Worm (Caenorhabditis elegans): Measurements from ENCODE around the gene str-116.
"Not testable (repeated sequence)": the region's sequence is repeated elsewhere in the genome, so short reads cannot be mapped to it uniquely, and the experiment has no call there.

str-116 gene

ce11 chrV:11271051-11271450 is 4.3 kb downstream of the str-116 start, which contains the start of gene clec-222:
Gene clec-222 (plus strand): TSS chrV:11271351.
- no peak for TF ChIP-seq pax-1 (tag; optimal IDR thresholded peaks at IDR 0.05)
- no peak for TF ChIP-seq fax-1 (tag; optimal IDR thresholded peaks at IDR 0.05)
- no peak for TF ChIP-seq ztf-16 (tag; optimal IDR thresholded peaks at IDR 0.05)
- no peak for TF ChIP-seq hlh-13 (GFP tag; optimal IDR thresholded peaks at IDR 0.05)

DNA sequence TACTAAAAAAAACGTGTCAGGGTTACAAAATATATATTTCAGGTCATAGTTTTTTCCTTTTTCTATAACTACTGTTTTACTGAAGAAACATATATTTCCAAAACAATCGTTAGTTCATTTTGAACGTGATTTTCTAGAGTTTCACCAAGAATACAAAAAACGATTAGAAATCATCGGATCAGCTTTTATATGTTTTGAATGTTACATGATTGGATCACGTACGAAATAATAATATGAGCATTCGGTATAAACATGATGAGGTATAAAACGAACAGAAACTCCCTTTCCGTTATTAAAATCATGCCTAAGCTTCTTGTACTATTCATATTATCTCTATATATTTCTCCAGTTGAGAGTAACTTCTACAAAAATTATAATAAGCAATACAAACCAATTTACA is 6.1 kb downstream of the str-116 start, which contains the start of gene clec-223:
Gene clec-223 (plus strand): TSS at position 301 of the 400 bp plus-strand sequence.
- no peak for TF ChIP-seq fkh-6 (tag; optimal IDR thresholded peaks at IDR 0.05)
- no peak for TF ChIP-seq dmd-4 (tag; optimal IDR thresholded peaks at IDR 0.05; ENCODE audit: borderline replicate concordance)
- no peak for TF ChIP-seq Y22D7AL.16 (tag; optimal IDR thresholded peaks at IDR 0.05)
- TF ChIP-seq ama-1 (optimal IDR thresholded peaks at IDR 0.05) = no peak
- TF ChIP-seq rnt-1 (tag; optimal IDR thresholded peaks at IDR 0.05) = no peak
- no peak for TF ChIP-seq sox-4 (tag; optimal IDR thresholded peaks at IDR 0.05)
- no peak for TF ChIP-seq eyg-1 (tag; optimal IDR thresholded peaks at IDR 0.05)
- TF ChIP-seq ceh-18 (tag; optimal IDR thresholded peaks at IDR 0.05) = no peak
- TF ChIP-seq pat-9 (tag; optimal IDR thresholded peaks at IDR 0.05) = no peak
- no peak for TF ChIP-seq gmeb-2 (tag; optimal IDR thresholded peaks at IDR 0.05)
- TF ChIP-seq syd-9 (tag; optimal IDR thresholded peaks at IDR 0.05) = no peak
- TF ChIP-seq pha-4 (tag; optimal IDR thresholded peaks at IDR 0.05) = no peak
- TF ChIP-seq nhr-11 (tag; optimal IDR thresholded peaks at IDR 0.05) = no peak
- TF ChIP-seq ref-2 (tag; optimal IDR thresholded peaks at IDR 0.05) = no peak
- no peak for TF ChIP-seq K09A11.1 (tag; optimal IDR thresholded peaks at IDR 0.05; ENCODE audit: insufficient read depth)
- TF ChIP-seq C08G9.2 (tag; optimal IDR thresholded peaks at IDR 0.05) = no peak
- no peak for TF ChIP-seq elt-4 (tag; optimal IDR thresholded peaks at IDR 0.05)

ce11 chrV:11279564-11279963 is 12.8 kb downstream of the str-116 start:
- TF ChIP-seq ceh-48 (tag; optimal IDR thresholded peaks at IDR 0.05) = peak; percentile 13
- no peak for TF ChIP-seq mec-3 (tag; optimal IDR thresholded peaks at IDR 0.05; ENCODE audit: borderline replicate concordance)

DNA sequence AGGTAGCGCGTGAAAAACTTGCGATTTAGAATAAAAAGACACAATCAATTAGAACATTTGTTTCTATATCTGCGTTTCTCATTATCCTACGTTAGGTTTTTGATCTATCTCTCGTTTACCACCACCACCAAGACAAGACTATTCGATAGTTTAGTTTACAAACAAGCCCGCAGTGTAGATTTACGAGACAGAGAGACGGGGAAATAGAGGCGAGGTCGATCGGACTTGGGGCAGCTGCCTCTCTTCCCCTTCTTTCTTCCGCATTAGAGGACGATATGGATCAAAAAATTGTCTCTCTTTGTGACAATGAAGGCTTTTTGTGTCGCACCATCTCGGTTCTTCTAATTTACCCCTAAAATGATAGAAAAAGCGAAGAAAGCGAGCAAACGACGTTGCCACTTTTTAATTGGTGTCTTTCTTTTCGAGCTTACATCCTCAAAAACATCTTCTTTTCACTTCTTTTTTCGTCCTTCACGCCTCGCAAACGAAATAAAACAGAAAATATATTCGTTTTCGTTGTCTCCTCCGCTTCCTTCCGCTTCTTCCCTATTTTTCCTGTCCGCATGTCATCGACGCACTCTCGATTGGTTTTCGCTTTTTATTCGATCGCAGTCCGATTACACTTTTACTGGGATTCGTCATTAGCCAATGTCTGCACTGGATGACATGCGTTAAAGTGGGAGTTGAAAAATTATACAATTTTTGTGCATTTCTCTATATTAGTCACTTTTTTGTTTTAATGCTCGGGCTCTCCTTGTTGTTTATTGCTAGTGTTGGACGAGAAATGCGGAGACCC is 14.8 kb downstream of the str-116 start:
- TF ChIP-seq pha-2 (tag; optimal IDR thresholded peaks at IDR 0.05) (no peak), unc-42 (tag; optimal IDR thresholded peaks at IDR 0.05) (peak; percentile 37), unc-55 (GFP tag; optimal IDR thresholded peaks at IDR 0.05) (peak; percentile 67), nfya-1 (tag; optimal IDR thresholded peaks at IDR 0.05) (peak; percentile 28), hlh-8 (tag; optimal IDR thresholded peaks at IDR 0.05) (no peak), lim-6 (tag; optimal IDR thresholded peaks at IDR 0.05) (no peak)

- TF ChIP-seq eyg-1 (tag; optimal IDR thresholded peaks at IDR 0.05) (no peak), che-1 (tag; optimal IDR thresholded peaks at IDR 0.05) (no peak), ceh-48 (tag; optimal IDR thresholded peaks at IDR 0.05) (no peak)
Observed at ce11 chrV:11282272-11282671, 15.5 kb downstream of the str-116 start, which contains the start of gene gly-20. Gene gly-20 (plus strand): TSS chrV:11282572.

DNA sequence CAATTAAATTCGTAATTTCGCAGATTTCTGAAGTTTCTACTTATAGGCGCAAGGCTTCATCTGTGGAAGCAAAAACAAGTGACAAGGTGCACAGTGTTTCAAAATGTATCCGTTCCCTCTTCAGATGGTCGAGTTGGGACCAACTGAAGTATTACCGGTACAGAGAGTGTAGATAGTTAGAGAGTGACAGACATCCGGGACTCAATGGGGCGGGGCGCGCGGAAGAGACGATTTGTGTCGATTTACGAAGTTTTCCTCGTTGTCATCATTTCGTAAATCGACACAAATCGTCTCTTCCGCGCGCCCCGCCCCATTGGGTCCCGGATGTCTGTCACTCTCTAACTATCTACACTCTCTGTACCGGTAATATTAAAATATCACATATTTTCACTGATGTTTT is 19.3 kb downstream of the str-116 start, which contains the start of gene C03E10.3:
Gene C03E10.3 (plus strand): TSS at position 301 of the 400 bp plus-strand sequence.
- not testable (repeated sequence) for TF ChIP-seq ztf-16 (tag; optimal IDR thresholded peaks at IDR 0.05); sox-2 (GFP tag; IDR thresholded peaks at IDR 0.05); ref-2 (tag; optimal IDR thresholded peaks at IDR 0.05)

Data from whole organism, late embryonic.